Worm (Caenorhabditis elegans) whole organism, young adult: ENCODE results near the gene F41F3.3.

Experiments
- F37B4.10 ChIP-seq: fragments of 200-800 bp; sonication (Bioruptor generic); IDR thresholded peaks from 2 replicates; pipeline ENCODE4 v1.3.6; 2022; ENCODE audit warnings: missing genetic modification characterization, missing compliant biosample characterization
- T26A5.8 ChIP-seq: sonication (generic microtip); optimal IDR thresholded peaks from 2 replicates; lab custom pipeline; 2016; ENCODE audit warnings: missing genetic modification characterization, missing compliant biosample characterization
- Y53G8AR.9 ChIP-seq: fragments of 200-800 bp; sonication (Bioruptor generic); conservative IDR thresholded peaks from 2 replicates; pipeline ENCODE4 v1.3.6; 2022; ENCODE audit warnings: missing genetic modification reagents, missing genetic modification characterization, missing compliant biosample characterization
- Y56A3A.18 ChIP-seq: fragments of 200-800 bp; sonication (Bioruptor generic); IDR thresholded peaks from 2 replicates; pipeline ENCODE4 v1.3.6; 2022; ENCODE audit warnings: missing genetic modification reagents, missing genetic modification characterization, missing compliant biosample characterization
- ama-1 ChIP-seq, 3 experiments: fragments of 150-350 bp in 1 of 3; sonication (generic microtip) in 2 of 3; optimal IDR thresholded peaks; 2 replicates each; lab custom pipeline; 2014 to 2018; ENCODE audit warnings: missing biosample characterization in 2 of 3, missing genetic modification characterization in 2 of 3, missing genetic modification reagents in 2 of 3
- attf-5 ChIP-seq: fragments of 200-800 bp; sonication (Bioruptor generic); optimal IDR thresholded peaks from 2 replicates; lab custom pipeline; 2018; ENCODE audit warnings: mild to moderate bottlenecking, missing genetic modification characterization, missing compliant biosample characterization
- ceh-100 ChIP-seq: fragments of 200-800 bp; sonication (Bioruptor generic); IDR thresholded peaks from 2 replicates; pipeline ENCODE4 v1.3.6; 2022; ENCODE audit warnings: missing genetic modification reagents, missing genetic modification characterization, missing compliant biosample characterization
- chd-7 ChIP-seq: sonication (generic microtip); optimal IDR thresholded peaks from 2 replicates; lab custom pipeline; 2016; ENCODE audit warnings: mild to moderate bottlenecking, missing genetic modification characterization, moderate library complexity, missing compliant biosample characterization
- dpl-1 ChIP-seq: fragments of 150-350 bp; optimal IDR thresholded peaks from 2 replicates; lab custom pipeline; 2014; ENCODE audit warnings: missing biosample characterization, missing genetic modification reagents, missing genetic modification characterization
- lin-40 ChIP-seq: sonication (generic microtip); optimal IDR thresholded peaks from 2 replicates; lab custom pipeline; 2016; ENCODE audit warnings: missing genetic modification characterization, mild to moderate bottlenecking, missing compliant biosample characterization, missing genotype, missing genetic modification reagents
- snpc-4 ChIP-seq, 5 experiments: fragments of 150-350 bp in 1 of 5; sonication (generic microtip) in 4 of 5; optimal IDR thresholded peaks; 2 replicates each; lab custom pipeline; 2014 to 2018; ENCODE audit warnings: missing genetic modification characterization in 5 of 5, missing biosample characterization in 3 of 5, antibody characterized with exemption in 2 of 5, mild to moderate bottlenecking in 2 of 5, missing compliant biosample characterization in 2 of 5, missing genotype in 2 of 5, moderate library complexity in 2 of 5, missing genetic modification reagents in 1 of 5
- tbp1 ChIP-seq: fragments of 200-800 bp; sonication (Bioruptor generic); optimal IDR thresholded peaks from 2 replicates; lab custom pipeline; 2018; ENCODE audit warnings: mild to moderate bottlenecking, missing genetic modification characterization, missing compliant biosample characterization
- tbx-9 ChIP-seq: sonication (generic microtip); optimal IDR thresholded peaks from 2 replicates; lab custom pipeline; 2016; ENCODE audit warnings: borderline replicate concordance, missing genetic modification characterization, inconsistent platforms, missing compliant biosample characterization

ce11 chrV:4653871-4654605 is 6.0 kb upstream of the F41F3.3 start, which contains the start of the genes col-139 and F41F3.1:
- no peak for TF ChIP-seq dpl-1 (GFP tag; lab: Kevin White, UChicago)
- TF ChIP-seq Y53G8AR.9 (GFP tag; lab: Robert Waterston, UW): no peak
- no peak for TF ChIP-seq tbp1 (GFP tag; lab: Kevin White, UChicago)
- TF ChIP-seq snpc-4 (GFP tag; optimal IDR thresholded peaks at IDR 0.05; lab: Kevin White, UChicago): no peak
- TF ChIP-seq snpc-4 (tag; optimal IDR thresholded peaks at IDR 0.05; lab: Kevin White, UChicago): no peak
- no peak for TF ChIP-seq ceh-100 (GFP tag; lab: Robert Waterston, UW)
- no peak for TF ChIP-seq ama-1 (optimal IDR thresholded peaks at IDR 0.05; lab: Kevin White, UChicago)
- TF ChIP-seq ama-1 (GFP tag; optimal IDR thresholded peaks at IDR 0.05; lab: Kevin White, UChicago): no peak
- TF ChIP-seq lin-40 (tag; lab: Kevin White, UChicago): no peak
- TF ChIP-seq attf-5: no peak
- TF ChIP-seq tbx-9 (tag; lab: Kevin White, UChicago): no peak
- no peak for TF ChIP-seq Y56A3A.18 (GFP tag; lab: Robert Waterston, UW)
- no peak for TF ChIP-seq F37B4.10 (GFP tag; lab: Robert Waterston, UW)
- TF ChIP-seq chd-7 (tag; lab: Kevin White, UChicago): no peak
- no peak for TF ChIP-seq T26A5.8 (tag; lab: Kevin White, UChicago)
